Fruit fly (Drosophila melanogaster): ENCODE data around the gene Eip75B.

Eip75B gene

dm6 chr3L:18017653-18018052, 46.8 kb downstream of the Eip75B start:
- TF ChIP-seq Mnt (GFP tag; optimal IDR thresholded peaks at IDR 0.05) (no peak), CG12768 (GFP tag; optimal IDR thresholded peaks at IDR 0.05) (no peak), CG11617 (GFP tag; optimal IDR thresholded peaks at IDR 0.05) (no peak), Crg-1 (GFP tag; optimal IDR thresholded peaks at IDR 0.05) (no peak), kay (GFP tag; ENCODE audit: borderline replicate concordance) (no peak), CG1620 (GFP tag; optimal IDR thresholded peaks at IDR 0.05) (no peak), toe (GFP tag; optimal IDR thresholded peaks at IDR 0.05) (no peak), Clk (GFP tag; optimal IDR thresholded peaks at IDR 0.05) (no peak), CG5204 (GFP tag; optimal IDR thresholded peaks at IDR 0.05) (no peak), CG7101 (tag; optimal IDR thresholded peaks at IDR 0.05) (no peak), pad (GFP tag; optimal IDR thresholded peaks at IDR 0.05) (no peak), CG33017 (tag; optimal IDR thresholded peaks at IDR 0.05) (no peak)

dm6 chr3L:18016843-18017292, 47.6 kb downstream of the Eip75B start:
- TF ChIP-seq CG33017 (tag; optimal IDR thresholded peaks at IDR 0.05) (no peak), kay (GFP tag; ENCODE audit: borderline replicate concordance) (no peak), Clk (GFP tag; optimal IDR thresholded peaks at IDR 0.05) (no peak), CG14711 (tag; optimal IDR thresholded peaks at IDR 0.05) (no peak), CG5204 (GFP tag; optimal IDR thresholded peaks at IDR 0.05) (no peak), tj (GFP tag; optimal IDR thresholded peaks at IDR 0.05) (no peak), CG7101 (tag; optimal IDR thresholded peaks at IDR 0.05) (no peak), Hr96 (GFP tag; optimal IDR thresholded peaks at IDR 0.05) (no peak), CG1620 (GFP tag; optimal IDR thresholded peaks at IDR 0.05) (no peak)

dm6 chr3L:18016105-18016842, 48.2 kb downstream of the Eip75B start:
- no peak for TF ChIP-seq ovo (GFP tag; optimal IDR thresholded peaks at IDR 0.05)
- no peak for TF ChIP-seq CG5204 (GFP tag; optimal IDR thresholded peaks at IDR 0.05)
- TF ChIP-seq cnc (optimal IDR thresholded peaks at IDR 0.05) = no peak
- TF ChIP-seq CG11617 (GFP tag; optimal IDR thresholded peaks at IDR 0.05) = no peak

- TF ChIP-seq kay (GFP tag; ENCODE audit: borderline replicate concordance) = peak; percentile 39
- TF ChIP-seq CG5204 (GFP tag; optimal IDR thresholded peaks at IDR 0.05) = no peak
These were observed 49.1 kb downstream of the Eip75B start for dm6 chr3L:18015171-18015944.

- TF ChIP-seq CG7045 (GFP tag; optimal IDR thresholded peaks at IDR 0.05) = no peak
- no peak for TF ChIP-seq Hr96 (GFP tag; optimal IDR thresholded peaks at IDR 0.05)
- no peak for TF ChIP-seq Crg-1 (GFP tag; optimal IDR thresholded peaks at IDR 0.05)
- no peak for TF ChIP-seq cnc (optimal IDR thresholded peaks at IDR 0.05)
- no peak for TF ChIP-seq bab1 (GFP tag; optimal IDR thresholded peaks at IDR 0.05)
- no peak for TF ChIP-seq cic (GFP tag; optimal IDR thresholded peaks at IDR 0.05)
- no peak for TF ChIP-seq kay (GFP tag; ENCODE audit: borderline replicate concordance)
- peak; percentile 93 for TF ChIP-seq tj (GFP tag; optimal IDR thresholded peaks at IDR 0.05)
These were observed 50.2 kb downstream of the Eip75B start for dm6 chr3L:18014290-18014689.

- TF ChIP-seq CG1620 (GFP tag; optimal IDR thresholded peaks at IDR 0.05) (no peak), CG11617 (GFP tag; optimal IDR thresholded peaks at IDR 0.05) (no peak), CG14711 (tag; optimal IDR thresholded peaks at IDR 0.05) (no peak), CG7045 (GFP tag; optimal IDR thresholded peaks at IDR 0.05) (no peak)
These were observed 51.1 kb downstream of the Eip75B start for dm6 chr3L:18013186-18013921.

dm6 chr3L:18012775-18013174, 51.7 kb downstream of the Eip75B start:
- TF ChIP-seq Clk (GFP tag; optimal IDR thresholded peaks at IDR 0.05) (no peak), CG14711 (tag; optimal IDR thresholded peaks at IDR 0.05) (no peak), bab1 (GFP tag; optimal IDR thresholded peaks at IDR 0.05) (no peak), CG33017 (tag; optimal IDR thresholded peaks at IDR 0.05) (no peak), kay (GFP tag; ENCODE audit: borderline replicate concordance) (no peak), Mnt (GFP tag; optimal IDR thresholded peaks at IDR 0.05) (no peak), CG7045 (GFP tag; optimal IDR thresholded peaks at IDR 0.05) (no peak), CG12768 (GFP tag; optimal IDR thresholded peaks at IDR 0.05) (no peak), CG1620 (GFP tag; optimal IDR thresholded peaks at IDR 0.05) (no peak), toe (GFP tag; optimal IDR thresholded peaks at IDR 0.05) (no peak), CG11617 (GFP tag; optimal IDR thresholded peaks at IDR 0.05) (no peak), Crg-1 (GFP tag; optimal IDR thresholded peaks at IDR 0.05) (no peak), ovo (GFP tag; optimal IDR thresholded peaks at IDR 0.05) (no peak), CG7101 (tag; optimal IDR thresholded peaks at IDR 0.05) (no peak), Hr96 (GFP tag; optimal IDR thresholded peaks at IDR 0.05) (no peak)

Data from whole organism, adult.